Worm (Caenorhabditis elegans): Measurements from ENCODE around the gene C01G5.25.

Gene C01G5.25

ce11 chrIV:6556624-6557368 is 15.3 kb downstream of the C01G5.25 start, which contains the start of gene try-3 (continued):
- TF ChIP-seq nhr-90 (tag; optimal IDR thresholded peaks at IDR 0.05) (peak; percentile 71), him-1 (tag; optimal IDR thresholded peaks at IDR 0.05) (peak; percentile 94), dpl-1 (GFP tag; optimal IDR thresholded peaks at IDR 0.05) (peak; percentile 15), ztf-26 (tag; optimal IDR thresholded peaks at IDR 0.05) (peak; percentile 42), bed-2 (GFP tag; IDR thresholded peaks at IDR 0.05) (0 out of 2 replicates have a peak, but pooled peaks have one; percentile 55), fkh-3 (tag; optimal IDR thresholded peaks at IDR 0.05) (no peak), mxl-1 (tag; optimal IDR thresholded peaks at IDR 0.05) (peak; percentile 54), madf-10 (tag; optimal IDR thresholded peaks at IDR 0.05) (peak; percentile 51), lin-26 (GFP tag; IDR thresholded peaks at IDR 0.05) (peak; percentile 85), xnd-1 (tag; optimal IDR thresholded peaks at IDR 0.05) (no peak), snpc-1.1 (tag; optimal IDR thresholded peaks at IDR 0.05; ENCODE audit: insufficient read depth) (peak; percentile 50), dox-1 (GFP tag; IDR thresholded peaks at IDR 0.05) (peak; percentile 90), pha-4 (tag; optimal IDR thresholded peaks at IDR 0.05) (no peak), sdz-38 (tag; optimal IDR thresholded peaks at IDR 0.05) (no peak), nfyb-1 (GFP tag; IDR thresholded peaks at IDR 0.05) (peak; percentile 80), nhr-120 (GFP tag; IDR thresholded peaks at IDR 0.05) (no peak), rcor-1 (GFP tag; IDR thresholded peaks at IDR 0.05) (peak; percentile 68), F22D6.2 (tag; optimal IDR thresholded peaks at IDR 0.05) (no peak), D2030.7 (GFP tag; IDR thresholded peaks at IDR 0.05) (peak; percentile 67), snpc-3.4 (tag; optimal IDR thresholded peaks at IDR 0.05) (no peak), F39B2.1 (GFP tag; IDR thresholded peaks at IDR 0.05) (no peak), B0261.1 (tag; optimal IDR thresholded peaks at IDR 0.05) (peak; percentile 89), nfya-1 (tag; optimal IDR thresholded peaks at IDR 0.05; ENCODE audit: borderline replicate concordance, insufficient read depth) (no peak), gei-17 (GFP tag; optimal IDR thresholded peaks at IDR 0.05) (no peak), let-526 (GFP tag; IDR thresholded peaks at IDR 0.05) (0 out of 2 replicates have a peak, but pooled peaks have one; percentile 8), F23B12.7 (tag; optimal IDR thresholded peaks at IDR 0.05; ENCODE audit: insufficient read depth) (peak; percentile 65), mes-4 (tag; optimal IDR thresholded peaks at IDR 0.05) (no peak), egl-18 (GFP tag; IDR thresholded peaks at IDR 0.05) (no peak), snpc-4 (GFP tag; optimal IDR thresholded peaks at IDR 0.05) (peak; percentile 79), snpc-4 (tag; optimal IDR thresholded peaks at IDR 0.05) (peak; percentile 18 to 93 (median 89)), let-607 (tag; optimal IDR thresholded peaks at IDR 0.05) (peak in 1 of 2 experiments; percentile 42), Y53G8AR.9 (GFP tag; conservative IDR thresholded peaks at IDR 0.05) (peak; percentile 72; the same call in 1 of the 2 replicates), lin-40 (tag; optimal IDR thresholded peaks at IDR 0.05) (peak; percentile 56), aptf-3 (GFP tag; IDR thresholded peaks at IDR 0.05) (0 out of 2 replicates have a peak, but pooled peaks have one; percentile 18), F57C9.4 (tag; optimal IDR thresholded peaks at IDR 0.05) (peak; percentile 42), ceh-27 (GFP tag; optimal IDR thresholded peaks at IDR 0.05) (peak; percentile 73), cebp-1 (GFP tag; IDR thresholded peaks at IDR 0.05) (peak; percentile 57), cebp-1 (tag; optimal IDR thresholded peaks at IDR 0.05) (peak; percentile 73), ztf-18 (tag; optimal IDR thresholded peaks at IDR 0.05) (peak; percentile 66), efl-1 (GFP tag; optimal IDR thresholded peaks at IDR 0.05) (no peak), cebp-2 (GFP tag; IDR thresholded peaks at IDR 0.05) (peak; percentile 79; the same call in 1 of the 2 replicates), B0035.1 (tag; optimal IDR thresholded peaks at IDR 0.05) (peak; percentile 36), tlf-1 (GFP tag; optimal IDR thresholded peaks at IDR 0.05) (peak; percentile 26), lsy-27 (tag; optimal IDR thresholded peaks at IDR 0.05; ENCODE audit: borderline replicate concordance, insufficient read depth) (no peak), hlh-12 (tag; optimal IDR thresholded peaks at IDR 0.05) (no peak), Y79H2A.3 (GFP tag; conservative IDR thresholded peaks at IDR 0.05) (peak; percentile 61; the same call in 1 of the 2 replicates), mel-28 (tag; optimal IDR thresholded peaks at IDR 0.05; ENCODE audit: borderline replicate concordance) (peak; percentile 42)
